Fruit fly (Drosophila melanogaster) whole organism, embryonic: ENCODE data around the gene RpL6.
A peak's percentile ranks its signal among the peaks of the same experiment; 100 is the strongest.

Source experiments
- Adf1 ChIP-seq: fragments of 200-800 bp; sonication (Bioruptor generic); IDR thresholded peaks from 2 replicates; pipeline ENCODE4 v1.3.6; 2022; ENCODE audit warnings: missing biosample characterization, missing genetic modification characterization
- CG1024 ChIP-seq: fragments of 200-800 bp; sonication (Bioruptor generic); IDR thresholded peaks from 2 replicates; pipeline ENCODE4 v1.3.6; 2022; ENCODE audit warnings: missing biosample characterization, missing genetic modification characterization
- CG10366 ChIP-seq: fragments of 200-800 bp; sonication (Bioruptor generic); IDR thresholded peaks from 2 replicates; pipeline ENCODE4 v1.3.6; 2022; ENCODE audit warnings: missing biosample characterization, missing genetic modification characterization
- CG10431 ChIP-seq: fragments of 200-800 bp; sonication (Bioruptor generic); optimal IDR thresholded peaks from 3 replicates; lab custom pipeline; 2018; ENCODE audit warnings: missing biosample characterization, mild to moderate bottlenecking, missing genetic modification characterization
- CG14441 ChIP-seq: fragments of 200-800 bp; sonication (Bioruptor generic); IDR thresholded peaks from 2 replicates; pipeline ENCODE4 v1.3.6; 2022; ENCODE audit warnings: missing biosample characterization, missing genetic modification characterization
- CG14710 ChIP-seq: fragments of 200-800 bp; sonication (Bioruptor generic); optimal IDR thresholded peaks from 3 replicates; lab custom pipeline; 2019; ENCODE audit warnings: missing biosample characterization, mild to moderate bottlenecking, missing genetic modification characterization, moderate library complexity
- CG1792 ChIP-seq: fragments of 200-800 bp; sonication (Bioruptor generic); optimal IDR thresholded peaks from 2 replicates; lab custom pipeline; 2016; ENCODE audit warnings: missing biosample characterization, missing genetic modification characterization
- CG18599 ChIP-seq: fragments of 200-800 bp; sonication (Bioruptor generic); optimal IDR thresholded peaks from 3 replicates; lab custom pipeline; 2017; ENCODE audit warnings: missing biosample characterization, missing genetic modification characterization, mild to moderate bottlenecking, moderate library complexity, missing genetic modification reagents
- CG2202 ChIP-seq: fragments of 200-800 bp; sonication (Bioruptor generic); optimal IDR thresholded peaks from 2 replicates; lab custom pipeline; 2018; ENCODE audit warnings: missing biosample characterization, mild to moderate bottlenecking, missing genetic modification characterization
- CG34422 ChIP-seq: fragments of 200-800 bp; sonication (Bioruptor generic); IDR thresholded peaks from 3 replicates; pipeline ENCODE4 v1.3.6; 2022; ENCODE audit warnings: missing biosample characterization, missing genetic modification characterization
- CG3838 ChIP-seq: fragments of 200-800 bp; sonication (Bioruptor generic); optimal IDR thresholded peaks from 3 replicates; lab custom pipeline; 2016; ENCODE audit warnings: missing biosample characterization, missing genetic modification characterization
- CG4360 ChIP-seq: fragments of 200-800 bp; sonication (Bioruptor generic); IDR thresholded peaks from 2 replicates; pipeline ENCODE4 v1.3.6; 2022; ENCODE audit warnings: missing biosample characterization, missing genetic modification characterization
- CG9727 ChIP-seq: fragments of 200-800 bp; sonication (Bioruptor generic); optimal IDR thresholded peaks from 3 replicates; lab custom pipeline; 2017; ENCODE audit warnings: missing biosample characterization, mild to moderate bottlenecking, missing genetic modification characterization
- CG9797 ChIP-seq: fragments of 200-800 bp; sonication (Bioruptor generic); optimal IDR thresholded peaks from 3 replicates; lab custom pipeline; 2018; ENCODE audit warnings: missing biosample characterization, mild to moderate bottlenecking, missing genetic modification characterization
- D19A ChIP-seq: fragments of 200-800 bp; optimal IDR thresholded peaks from 3 replicates; lab custom pipeline; 2019; ENCODE audit warnings: missing biosample characterization, mild to moderate bottlenecking, missing genetic modification characterization, moderate library complexity
- Dp ChIP-seq: fragments of 200-800 bp; sonication (Bioruptor generic); optimal IDR thresholded peaks from 2 replicates; lab custom pipeline; 2018; ENCODE audit warnings: missing biosample characterization, mild to moderate bottlenecking, missing genetic modification characterization, moderate library complexity
- Fer1 ChIP-seq: fragments of 200-800 bp; sonication (Bioruptor generic); optimal IDR thresholded peaks from 2 replicates; lab custom pipeline; 2017; ENCODE audit warnings: missing biosample characterization, mild to moderate bottlenecking, missing genetic modification characterization
- Fer2 ChIP-seq: fragments of 200-800 bp; sonication (Bioruptor generic); optimal IDR thresholded peaks from 2 replicates; lab custom pipeline; 2018; ENCODE audit warnings: missing biosample characterization, mild to moderate bottlenecking, missing genetic modification characterization, moderate library complexity
- HHEX ChIP-seq: fragments of 200-800 bp; sonication (Bioruptor generic); optimal IDR thresholded peaks from 3 replicates; lab custom pipeline; 2017; ENCODE audit warnings: missing biosample characterization, mild to moderate bottlenecking, missing genetic modification characterization, missing genetic modification reagents
- HLHmδ ChIP-seq: fragments of 200-800 bp; sonication (Bioruptor generic); optimal IDR thresholded peaks from 2 replicates; lab custom pipeline; 2018; ENCODE audit warnings: missing biosample characterization, mild to moderate bottlenecking, missing genetic modification characterization, moderate library complexity
- Hr3 ChIP-seq: fragments of 200-800 bp; sonication (Bioruptor generic); optimal IDR thresholded peaks from 3 replicates; lab custom pipeline; 2016; ENCODE audit warnings: missing biosample characterization, missing genetic modification characterization
- Hr78 ChIP-seq, 2 experiments: fragments of 200-800 bp in 1 of 2; fragments of >200 bp in 1 of 2; sonication (Bioruptor generic) in 1 of 2; optimal IDR thresholded peaks; 2 replicates each; lab custom pipeline; 2017 to 2019; ENCODE audit warnings: missing biosample characterization in 2 of 2, missing genetic modification characterization in 2 of 2, mild to moderate bottlenecking in 1 of 2, moderate library complexity in 1 of 2
- MTF-1 ChIP-seq: fragments of 200-800 bp; sonication (Bioruptor generic); optimal IDR thresholded peaks from 2 replicates; lab custom pipeline; 2018; ENCODE audit warnings: missing biosample characterization, mild to moderate bottlenecking, missing genetic modification characterization, borderline replicate concordance
- Max ChIP-seq: fragments of 200-800 bp; sonication (Bioruptor generic); optimal IDR thresholded peaks from 2 replicates; lab custom pipeline; 2016; ENCODE audit warnings: missing biosample characterization, mild to moderate bottlenecking, missing genetic modification characterization
- Pdp1 ChIP-seq, 2 experiments: fragments of 200-800 bp; sonication (Bioruptor generic); optimal IDR thresholded peaks; 3 replicates each; lab custom pipeline; 2016; ENCODE audit warnings: missing biosample characterization in 2 of 2, missing genetic modification characterization in 2 of 2, mild to moderate bottlenecking in 1 of 2, moderate library complexity in 1 of 2
- Sry-β ChIP-seq: fragments of 200-800 bp; sonication (Bioruptor generic); optimal IDR thresholded peaks from 2 replicates; lab custom pipeline; 2018; ENCODE audit warnings: missing biosample characterization, mild to moderate bottlenecking, missing genetic modification characterization, moderate library complexity
- ac ChIP-seq: fragments of 200-800 bp; sonication (Bioruptor generic); optimal IDR thresholded peaks from 3 replicates; lab custom pipeline; 2017; ENCODE audit warnings: missing biosample characterization, mild to moderate bottlenecking, missing genetic modification characterization
- bab2 ChIP-seq: fragments of 200-800 bp; sonication (Bioruptor generic); optimal IDR thresholded peaks from 2 replicates; lab custom pipeline; 2016; ENCODE audit warnings: missing biosample characterization, missing genetic modification characterization
- bowl ChIP-seq: fragments of 200-800 bp; sonication (Bioruptor generic); IDR thresholded peaks from 2 replicates; pipeline ENCODE4 v1.3.6; 2022; ENCODE audit warnings: missing biosample characterization, missing genetic modification characterization
- chinmo ChIP-seq: fragments of 200-800 bp; sonication (Bioruptor generic); IDR thresholded peaks from 4 replicates; pipeline ENCODE4 v1.3.6; 2022; ENCODE audit warnings: missing biosample characterization, missing genetic modification characterization; ENCODE audit not compliant: partially characterized antibody
- chm ChIP-seq: fragments of 200-800 bp; sonication (Bioruptor generic); IDR thresholded peaks from 2 replicates; pipeline ENCODE4 v1.3.6; 2022; ENCODE audit warnings: missing biosample characterization, missing genetic modification characterization
- cwo ChIP-seq: fragments of 200-800 bp; sonication (Bioruptor generic); optimal IDR thresholded peaks from 3 replicates; lab custom pipeline; 2017; ENCODE audit warnings: missing biosample characterization, missing genetic modification characterization, mild to moderate bottlenecking, moderate library complexity, missing genetic modification reagents
- dysf ChIP-seq: fragments of 200-800 bp; sonication (Bioruptor generic); IDR thresholded peaks from 3 replicates; pipeline ENCODE4 v1.3.6; 2022; ENCODE audit warnings: missing biosample characterization, missing genetic modification characterization
- grn ChIP-seq: fragments of 200-800 bp; sonication (Bioruptor generic); optimal IDR thresholded peaks from 3 replicates; lab custom pipeline; 2017; ENCODE audit warnings: missing biosample characterization, missing genetic modification characterization
- gt ChIP-seq: fragments of 200-800 bp; sonication (Bioruptor generic); IDR thresholded peaks from 2 replicates; pipeline ENCODE4 v1.3.6; 2022; ENCODE audit warnings: missing biosample characterization, missing genetic modification characterization
- kah ChIP-seq: fragments of 200-800 bp; sonication (Bioruptor generic); optimal IDR thresholded peaks from 2 replicates; lab custom pipeline; 2018; ENCODE audit warnings: missing biosample characterization, mild to moderate bottlenecking, missing genetic modification characterization
- nerfin-1 ChIP-seq: fragments of 200-800 bp; sonication (Bioruptor generic); optimal IDR thresholded peaks from 3 replicates; lab custom pipeline; 2019; ENCODE audit warnings: missing biosample characterization, mild to moderate bottlenecking, missing genetic modification characterization, moderate library complexity
- pfk ChIP-seq: fragments of 200-800 bp; sonication (Bioruptor generic); optimal IDR thresholded peaks from 2 replicates; lab custom pipeline; 2018; ENCODE audit warnings: missing biosample characterization, mild to moderate bottlenecking, missing genetic modification characterization, moderate library complexity
- phol ChIP-seq: fragments of 200-800 bp; sonication (Bioruptor generic); optimal IDR thresholded peaks from 3 replicates; lab custom pipeline; 2018; ENCODE audit warnings: missing biosample characterization, mild to moderate bottlenecking, missing genetic modification characterization, moderate library complexity
- pros ChIP-seq: fragments of 200-800 bp; sonication (Bioruptor generic); optimal IDR thresholded peaks from 3 replicates; lab custom pipeline; 2019; ENCODE audit warnings: missing biosample characterization, mild to moderate bottlenecking, missing genetic modification characterization, moderate library complexity
- run ChIP-seq: fragments of 200-800 bp; sonication (Bioruptor generic); optimal IDR thresholded peaks from 3 replicates; lab custom pipeline; 2018; ENCODE audit warnings: missing biosample characterization, mild to moderate bottlenecking, missing genetic modification characterization
- sd ChIP-seq: fragments of 200-800 bp; sonication (Bioruptor generic); optimal IDR thresholded peaks from 3 replicates; lab custom pipeline; 2018; ENCODE audit warnings: missing biosample characterization, mild to moderate bottlenecking, missing genetic modification characterization, moderate library complexity
- sens ChIP-seq: fragments of 200-800 bp; sonication (Bioruptor generic); peaks from one replicate; lab custom pipeline; 2016; ENCODE audit warnings: missing biosample characterization, missing genetic modification characterization
- seq ChIP-seq: fragments of 200-800 bp; sonication (Bioruptor generic); IDR thresholded peaks from 2 replicates; pipeline ENCODE4 v1.3.6; 2022; ENCODE audit warnings: missing biosample characterization, missing genetic modification characterization
- sqz ChIP-seq: fragments of 200-800 bp; sonication (Bioruptor generic); optimal IDR thresholded peaks from 3 replicates; lab custom pipeline; 2018; ENCODE audit warnings: missing biosample characterization, mild to moderate bottlenecking, missing genetic modification characterization
- ttk ChIP-seq: fragments of 200-800 bp; sonication (Bioruptor generic); IDR thresholded peaks from 2 replicates; pipeline ENCODE4 v2.1.2; 2022; ENCODE audit warnings: missing biosample characterization, missing genetic modification characterization
- wdn ChIP-seq: fragments of 200-800 bp; sonication (Bioruptor generic); IDR thresholded peaks from 2 replicates; pipeline ENCODE4 v1.3.6; 2022; ENCODE audit warnings: missing biosample characterization, missing genetic modification characterization
- zfh1 ChIP-seq: fragments of 200-800 bp; sonication (Bioruptor generic); IDR thresholded peaks from 3 replicates; pipeline ENCODE4 v1.3.6; 2022; ENCODE audit warnings: missing biosample characterization, missing genetic modification characterization

RpL6 gene

dm6 chr3R:31607287-31607849, 11.4 kb upstream of the RpL6 start (continued):
- TF ChIP-seq bab2 (GFP tag; lab: Kevin White, UChicago) (no peak), Adf1 (GFP tag; lab: Robert Waterston, UW) (no peak), Pdp1 (GFP tag; optimal IDR thresholded peaks at IDR 0.05; lab: Kevin White, UChicago) (peak in 1 of 2 experiments; percentile 91), cwo (GFP tag; lab: Kevin White, UChicago) (no peak), ttk (no peak), CG3838 (no peak), Dp (GFP tag; lab: Kevin White, UChicago) (no peak), nerfin-1 (peak; percentile 80), Fer2 (tag; lab: Kevin White, UChicago) (no peak), CG10366 (GFP tag; lab: Robert Waterston, UW) (no peak), gt (GFP tag; lab: Robert Waterston, UW) (no peak), Max (no peak), MTF-1 (no peak), bowl (no peak), grn (peak; percentile 47), CG1792 (GFP tag; lab: Kevin White, UChicago) (no peak), CG10431 (GFP tag; lab: Kevin White, UChicago) (peak; percentile 25), Sry-β (GFP tag; lab: Kevin White, UChicago) (no peak), CG14710 (tag; lab: Kevin White, UChicago) (no peak), CG9797 (GFP tag; lab: Kevin White, UChicago) (no peak), pros (GFP tag; lab: Kevin White, UChicago) (peak; percentile 67), Fer1 (no peak), HHEX (GFP tag; lab: Kevin White, UChicago) (no peak), zfh1 (no peak), CG4360 (no peak), CG18599 (no peak), CG34422 (GFP tag; lab: Robert Waterston, UW) (no peak), wdn (GFP tag; lab: Robert Waterston, UW) (no peak), CG1024 (GFP tag; lab: Robert Waterston, UW) (no peak), run (tag; lab: Kevin White, UChicago) (no peak)

DNA sequence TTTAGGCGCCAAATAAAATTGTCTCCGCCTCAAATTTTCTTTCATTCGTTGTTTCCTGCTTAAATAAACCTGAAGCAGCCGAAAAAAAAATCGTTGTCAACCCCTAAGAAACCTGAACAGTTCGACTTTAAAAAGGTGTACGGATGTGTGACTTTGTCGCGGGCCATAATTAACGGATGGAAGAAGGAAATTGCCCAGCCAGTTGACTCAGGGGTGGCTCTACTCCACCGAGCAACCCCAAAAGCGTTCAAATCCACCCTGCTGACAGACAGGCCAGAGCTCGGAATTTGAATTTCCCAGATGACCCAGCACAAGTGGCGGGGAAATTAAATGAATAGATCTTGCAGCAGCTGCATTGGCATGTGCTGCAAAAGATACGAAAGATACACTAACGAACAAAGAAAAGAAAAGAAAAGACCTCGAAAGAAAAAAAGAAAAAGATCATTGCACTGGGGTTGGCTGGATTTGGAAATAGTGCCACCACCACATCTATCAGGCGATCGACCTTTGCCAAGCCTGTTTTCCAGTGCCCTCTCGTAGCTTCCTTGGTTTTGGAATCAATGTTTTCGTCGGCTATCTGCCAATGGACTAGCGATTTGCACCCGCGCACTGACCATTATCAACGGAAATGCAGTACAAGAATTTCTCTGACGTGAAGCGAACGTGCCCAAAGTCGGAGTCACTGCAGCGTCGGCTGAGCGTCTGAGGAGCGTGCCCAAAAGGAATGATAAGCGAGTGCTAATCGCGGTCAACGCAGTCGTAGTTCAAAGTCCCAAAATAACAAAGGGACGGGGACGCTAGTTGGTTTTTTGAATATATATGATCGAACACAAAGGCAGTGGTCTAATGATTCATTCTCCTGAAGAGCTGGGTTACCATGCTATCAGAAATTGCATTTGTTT, 10.5 kb upstream of the RpL6 start:
- TF ChIP-seq kah (GFP tag; lab: Kevin White, UChicago) (peak; percentile 4), chm (GFP tag; lab: Robert Waterston, UW) (peak; percentile 16; the same call in 1 of the 2 replicates), phol (tag; lab: Kevin White, UChicago) (no peak), pros (GFP tag; lab: Kevin White, UChicago) (peak; percentile 93), D19A (tag; lab: Kevin White, UChicago) (peak; percentile 13), CG14441 (GFP tag; lab: Robert Waterston, UW) (no peak), nerfin-1 (peak; percentile 91), chinmo (GFP tag; lab: Robert Waterston, UW) (no peak), sd (tag; lab: Kevin White, UChicago) (peak; percentile 5), sens (GFP tag; lab: Kevin White, UChicago) (peak; percentile 40), Hr78 (GFP tag; optimal IDR thresholded peaks at IDR 0.05; lab: Kevin White, UChicago) (peak in 1 of 2 experiments; percentile 32), seq (GFP tag; lab: Robert Waterston, UW) (peak; percentile 44; the same call in 1 of the 2 replicates), CG9727 (GFP tag; lab: Kevin White, UChicago) (no peak), Hr3 (GFP tag; lab: Kevin White, UChicago) (no peak), dysf (GFP tag; lab: Robert Waterston, UW) (no peak), sqz (GFP tag; lab: Kevin White, UChicago) (peak; percentile 26), CG18599 (no peak), CG2202 (tag; lab: Kevin White, UChicago) (no peak), HLHmδ (GFP tag; lab: Kevin White, UChicago) (peak; percentile 10), zfh1 (no peak), gt (GFP tag; lab: Robert Waterston, UW) (0 out of 2 replicates have a peak, but pooled peaks have one; percentile 8), ac (peak; percentile 57), pfk (GFP tag; lab: Kevin White, UChicago) (peak; percentile 30)
